Worm (Caenorhabditis elegans) whole organism, L3 larva: ENCODE measurements around the gene ZC262.7.
"Not testable (repeated sequence)": the region's sequence is repeated elsewhere in the genome, so short reads cannot be mapped to it uniquely, and the experiment has no call there.

Experiments used
- R02D3.7 ChIP-seq: fragments of 150-350 bp; optimal IDR thresholded peaks from 2 replicates; lab custom pipeline; 2014; ENCODE audit warnings: missing biosample characterization, missing genetic modification characterization
- ZK546.5 ChIP-seq: sonication (generic microtip); optimal IDR thresholded peaks from 2 replicates; lab custom pipeline; 2017; ENCODE audit warnings: missing biosample characterization, missing genetic modification characterization
- ceh-82 ChIP-seq: fragments of 150-350 bp; optimal IDR thresholded peaks from 2 replicates; lab custom pipeline; 2014; ENCODE audit warnings: missing biosample characterization, missing genetic modification characterization
- ceh-9 ChIP-seq: sonication (generic microtip); optimal IDR thresholded peaks from 2 replicates; lab custom pipeline; 2018; ENCODE audit warnings: missing biosample characterization, missing genetic modification characterization
- egl-27 ChIP-seq: sonication (generic microtip); optimal IDR thresholded peaks from 4 replicates; lab custom pipeline; 2017; ENCODE audit warnings: missing biosample characterization, missing genetic modification reagents, missing genetic modification characterization
- egl-5 ChIP-seq: fragments of 150-350 bp; optimal IDR thresholded peaks from 2 replicates; lab custom pipeline; 2017; ENCODE audit warnings: missing biosample characterization, missing genetic modification reagents, missing genetic modification characterization, inconsistent platforms
- elt-1 ChIP-seq: fragments of 150-350 bp; optimal IDR thresholded peaks from 2 replicates; lab custom pipeline; 2014; ENCODE audit warnings: missing biosample characterization, missing genetic modification characterization
- elt-3 ChIP-seq, 3 experiments: fragments of 150-350 bp in 1 of 3; sonication (generic microtip) in 2 of 3; optimal IDR thresholded peaks; 2 replicates in 2 of 3; 4 replicates in 1 of 3; lab custom pipeline; 2014 to 2017; ENCODE audit warnings: missing biosample characterization in 3 of 3, missing genetic modification characterization in 3 of 3
- eor-1 ChIP-seq, 2 experiments: fragments of 150-350 bp; optimal IDR thresholded peaks; 2 replicates each; lab custom pipeline; 2014 to 2018; ENCODE audit warnings: missing biosample characterization in 2 of 2, missing genetic modification characterization in 2 of 2
- fkh-10 ChIP-seq: sonication (generic microtip); optimal IDR thresholded peaks from 2 replicates; lab custom pipeline; 2017; ENCODE audit warnings: missing biosample characterization, missing genetic modification reagents, missing genetic modification characterization
- fkh-2 ChIP-seq: fragments of 150-350 bp; optimal IDR thresholded peaks from 2 replicates; lab custom pipeline; 2014; ENCODE audit warnings: missing biosample characterization, missing genetic modification reagents, missing genetic modification characterization
- hmg-11 ChIP-seq: sonication (generic microtip); optimal IDR thresholded peaks from 2 replicates; lab custom pipeline; 2016; ENCODE audit warnings: missing genetic modification characterization, missing compliant biosample characterization
- lin-39 ChIP-seq: fragments of 150-350 bp; optimal IDR thresholded peaks from 2 replicates; lab custom pipeline; 2018; ENCODE audit warnings: missing biosample characterization, missing genetic modification reagents, missing genetic modification characterization
- lsy-12 ChIP-seq: sonication (generic microtip); optimal IDR thresholded peaks from 2 replicates; lab custom pipeline; 2016; ENCODE audit warnings: mild to moderate bottlenecking, missing genetic modification characterization, missing compliant biosample characterization
- mml-1 ChIP-seq: fragments of 150-350 bp; sonication (generic microtip); optimal IDR thresholded peaks from 3 replicates; lab custom pipeline; 2014; ENCODE audit warnings: missing biosample characterization, missing genetic modification characterization
- nfya-1 ChIP-seq: sonication (generic microtip); optimal IDR thresholded peaks from 2 replicates; lab custom pipeline; 2017; ENCODE audit warnings: missing genetic modification characterization, mild to moderate bottlenecking, missing compliant biosample characterization, antibody characterized with exemption, moderate library complexity; ENCODE audit not compliant: insufficient read depth
- nhr-11 ChIP-seq: fragments of 150-350 bp; optimal IDR thresholded peaks from 2 replicates; lab custom pipeline; 2014; ENCODE audit warnings: missing biosample characterization, missing genetic modification characterization
- nhr-12 ChIP-seq: fragments of 150-350 bp; optimal IDR thresholded peaks from 2 replicates; lab custom pipeline; 2014; ENCODE audit warnings: missing biosample characterization, missing genetic modification characterization
- nhr-23 ChIP-seq: fragments of 150-350 bp; optimal IDR thresholded peaks from 2 replicates; lab custom pipeline; 2014; ENCODE audit warnings: missing biosample characterization, missing genetic modification reagents, missing genetic modification characterization
- nhr-237 ChIP-seq: fragments of 150-350 bp; optimal IDR thresholded peaks from 2 replicates; lab custom pipeline; 2014; ENCODE audit warnings: missing biosample characterization, missing genetic modification characterization
- nhr-43 ChIP-seq: sonication (generic microtip); optimal IDR thresholded peaks from 2 replicates; lab custom pipeline; 2016; ENCODE audit warnings: mild to moderate bottlenecking, missing genetic modification characterization, missing compliant biosample characterization; ENCODE audit not compliant: poor library complexity, severe bottlenecking
- nhr-67 ChIP-seq: fragments of 150-350 bp; optimal IDR thresholded peaks from 2 replicates; lab custom pipeline; 2014; ENCODE audit warnings: missing biosample characterization, missing genetic modification characterization
- nhr-76 ChIP-seq: fragments of 150-350 bp; sonication (generic microtip); optimal IDR thresholded peaks from 5 replicates; lab custom pipeline; 2014; ENCODE audit warnings: missing biosample characterization, missing genetic modification characterization
- pqm-1 ChIP-seq: fragments of 150-350 bp; optimal IDR thresholded peaks from 2 replicates; lab custom pipeline; 2017; ENCODE audit warnings: missing biosample characterization, missing genetic modification characterization, inconsistent platforms
- sea-2 ChIP-seq: fragments of 150-350 bp; sonication (generic microtip); optimal IDR thresholded peaks from 4 replicates; lab custom pipeline; 2014; ENCODE audit warnings: missing biosample characterization, missing genetic modification reagents, missing genetic modification characterization
- skn-1 ChIP-seq: fragments of 150-350 bp; optimal IDR thresholded peaks from 2 replicates; lab custom pipeline; 2014; ENCODE audit warnings: missing biosample characterization, missing genetic modification characterization
- tbx-2 ChIP-seq: sonication (generic microtip); optimal IDR thresholded peaks from 2 replicates; lab custom pipeline; 2016; ENCODE audit warnings: mild to moderate bottlenecking, missing genetic modification characterization, missing compliant biosample characterization
- unc-62 ChIP-seq: fragments of 150-350 bp; sonication (generic microtip); optimal IDR thresholded peaks from 4 replicates; lab custom pipeline; 2014; ENCODE audit warnings: missing biosample characterization, missing genetic modification reagents, missing genetic modification characterization
- ztf-11 ChIP-seq: fragments of 150-350 bp; optimal IDR thresholded peaks from 2 replicates; lab custom pipeline; 2014; ENCODE audit warnings: missing biosample characterization, missing genetic modification characterization
- ztf-4 ChIP-seq: fragments of 150-350 bp; optimal IDR thresholded peaks from 2 replicates; lab custom pipeline; 2014; ENCODE audit warnings: missing biosample characterization, missing genetic modification characterization

Gene ZC262.7

DNA sequence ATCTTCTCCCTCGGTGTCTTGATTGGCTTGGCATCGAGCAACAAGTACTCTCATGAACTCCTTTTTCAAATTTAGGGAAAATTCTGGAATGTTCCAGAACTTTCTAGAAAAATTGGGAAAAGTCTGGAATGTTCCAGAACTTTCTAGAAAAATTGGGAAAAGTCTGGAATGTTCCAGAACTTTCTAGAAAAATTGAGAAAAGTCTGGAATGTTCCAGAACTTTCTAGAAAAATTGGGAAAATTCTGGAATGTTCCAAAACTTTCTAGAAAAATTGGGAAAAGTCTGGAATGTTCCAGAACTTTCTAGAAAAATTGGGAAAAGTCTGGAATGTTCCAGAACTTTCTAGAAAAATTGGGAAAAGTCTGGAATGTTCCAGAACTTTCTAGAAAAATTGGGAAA, at the start of gene ZC262.7:
ZC262.7 (minus strand) TSS at position 54 of the 400 bp plus-strand sequence.
- not testable (repeated sequence) for TF ChIP-seq nhr-23, ztf-11, R02D3.7 (tag; lab: Kevin White, UChicago)

- TF ChIP-seq elt-1 (tag; lab: Kevin White, UChicago) (no peak), nfya-1 (tag; lab: Kevin White, UChicago) (peak; percentile 71), hmg-11 (tag; lab: Kevin White, UChicago) (peak; percentile 38), lin-39 (tag; lab: Kevin White, UChicago) (peak; percentile 50), fkh-10 (GFP tag; lab: Kevin White, UChicago) (peak; percentile 29), tbx-2 (tag; lab: Kevin White, UChicago) (peak; percentile 10), skn-1 (tag; lab: Kevin White, UChicago) (no peak)
These were observed 48.2 kb upstream of the ZC262.7 start for ce11 chrIII:8392307-8392706.

DNA sequence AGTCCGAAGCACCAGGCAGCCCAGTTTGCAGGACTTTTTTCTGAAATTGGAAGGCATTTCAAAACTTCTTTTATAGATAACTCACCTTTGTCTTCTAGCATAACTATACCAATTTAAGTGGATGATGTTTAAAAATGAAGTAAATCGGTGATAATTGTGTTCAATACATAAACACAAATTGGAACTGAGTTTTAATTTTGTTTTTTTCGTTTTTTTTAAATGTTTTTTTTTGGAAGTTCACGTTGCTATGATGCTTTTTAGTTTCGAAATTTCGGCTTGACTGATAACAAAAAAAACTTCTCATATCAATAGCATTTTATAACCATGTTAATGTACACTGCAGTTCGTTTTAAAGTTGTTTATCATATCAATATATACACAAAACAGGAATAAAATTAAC, 45.4 kb upstream of the ZC262.7 start, which contains the start of gene ZK353.4:
ZK353.4 (minus strand) TSS at position 101 of the 400 bp plus-strand sequence.
- TF ChIP-seq nhr-12 (no peak), egl-27 (tag; lab: Kevin White, UChicago) (no peak), eor-1 (tag; optimal IDR thresholded peaks at IDR 0.05; lab: Kevin White, UChicago) (no peak), ceh-82 (tag; lab: Kevin White, UChicago) (no peak), nhr-43 (tag; lab: Kevin White, UChicago) (no peak), nhr-67 (tag; lab: Kevin White, UChicago) (no peak), fkh-2 (no peak), unc-62 (GFP tag; lab: Kevin White, UChicago) (no peak), hmg-11 (tag; lab: Kevin White, UChicago) (no peak), nfya-1 (tag; lab: Kevin White, UChicago) (no peak), nhr-76 (tag; lab: Kevin White, UChicago) (no peak), skn-1 (tag; lab: Kevin White, UChicago) (no peak), ceh-9 (no peak), R02D3.7 (tag; lab: Kevin White, UChicago) (no peak), lsy-12 (no peak)

ce11 chrIII:8380645-8381044, 36.5 kb upstream of the ZC262.7 start, which contains the start of gene R05D3.12:
R05D3.12 (plus strand) TSS chrIII:8380945.
- TF ChIP-seq sea-2 (GFP tag; lab: Kevin White, UChicago), result no peak
- TF ChIP-seq fkh-2, result no peak
- no peak for TF ChIP-seq ZK546.5 (tag; lab: Kevin White, UChicago)
- no peak for TF ChIP-seq hmg-11 (tag; lab: Kevin White, UChicago)
- no peak for TF ChIP-seq R02D3.7 (tag; lab: Kevin White, UChicago)
- TF ChIP-seq nhr-237 (tag; lab: Kevin White, UChicago), result no peak
- TF ChIP-seq nhr-43 (tag; lab: Kevin White, UChicago), result no peak
- no peak for TF ChIP-seq pqm-1 (tag; lab: Kevin White, UChicago)
- TF ChIP-seq egl-5 (tag; lab: Kevin White, UChicago), result no peak
- TF ChIP-seq nhr-11 (tag; lab: Kevin White, UChicago), result no peak
- no peak for TF ChIP-seq mml-1 (tag; lab: Kevin White, UChicago)
- TF ChIP-seq ztf-4 (tag; lab: Kevin White, UChicago), result no peak
- TF ChIP-seq tbx-2 (tag; lab: Kevin White, UChicago), result no peak
- TF ChIP-seq, all 47 proteins: peak for 0

DNA sequence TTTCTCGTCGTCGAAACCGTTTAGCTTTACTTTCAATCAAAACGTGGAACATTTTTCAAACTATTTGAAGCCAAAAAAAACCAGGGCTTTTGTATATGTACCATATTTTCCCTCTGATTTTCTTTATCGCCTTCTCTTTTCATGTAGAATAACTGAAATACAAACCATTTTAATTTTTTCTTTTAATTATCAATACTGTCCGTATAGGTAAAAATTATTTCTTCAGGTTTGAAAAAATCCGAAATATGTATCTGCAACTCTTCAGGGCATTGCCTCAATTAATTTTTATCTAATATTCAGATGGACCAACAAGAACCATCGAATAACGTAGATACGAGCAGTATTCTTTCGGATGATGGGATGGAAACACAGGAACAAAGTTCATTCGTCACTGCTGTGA, 30.9 kb upstream of the ZC262.7 start, which contains the start of gene met-2:
met-2 (plus strand) TSS at position 301 of the 400 bp plus-strand sequence.
- no peak for TF ChIP-seq tbx-2 (tag; lab: Kevin White, UChicago)
- peak; percentile 10 for TF ChIP-seq nhr-23 (tag; lab: Kevin White, UChicago)
- no peak for TF ChIP-seq R02D3.7 (tag; lab: Kevin White, UChicago)
- no peak for TF ChIP-seq lin-39 (tag; lab: Kevin White, UChicago)
- TF ChIP-seq elt-3 (tag; optimal IDR thresholded peaks at IDR 0.05; lab: Kevin White, UChicago), result no peak
- TF ChIP-seq skn-1 (tag; lab: Kevin White, UChicago), result no peak
- TF ChIP-seq, all 47 proteins: peak for 1
